Worm (Caenorhabditis elegans) whole organism, L1 larva: ENCODE data around the gene paic-1.

Experiments
- C16A3.4 ChIP-seq: fragments of 150-350 bp; optimal IDR thresholded peaks from 2 replicates; lab custom pipeline; 2014; ENCODE audit warnings: missing biosample characterization, missing genetic modification characterization
- C34B4.2 ChIP-seq: sonication (generic microtip); optimal IDR thresholded peaks from 2 replicates; lab custom pipeline; 2017; ENCODE audit warnings: mild to moderate bottlenecking, missing genetic modification characterization, missing compliant biosample characterization
- F16B12.6 ChIP-seq: fragments of 150-350 bp; optimal IDR thresholded peaks from 2 replicates; lab custom pipeline; 2014; ENCODE audit warnings: missing biosample characterization, missing genetic modification characterization
- alr-1 ChIP-seq: fragments of 200-800 bp; sonication (Bioruptor generic); optimal IDR thresholded peaks from 2 replicates; lab custom pipeline; 2018; ENCODE audit warnings: borderline replicate concordance, mild to moderate bottlenecking, missing genetic modification characterization, missing compliant biosample characterization
- aly-2 ChIP-seq: fragments of 150-350 bp; optimal IDR thresholded peaks from 2 replicates; lab custom pipeline; 2014; ENCODE audit warnings: missing biosample characterization, missing genetic modification characterization
- ama-1 ChIP-seq: fragments of 150-350 bp; optimal IDR thresholded peaks from 2 replicates; lab custom pipeline; 2014
- ceh-82 ChIP-seq, 3 experiments: fragments of 150-350 bp in 1 of 3; sonication (generic microtip) in 2 of 3; optimal IDR thresholded peaks; 2 replicates each; lab custom pipeline; 2014 to 2017; ENCODE audit warnings: missing biosample characterization in 3 of 3, missing genetic modification characterization in 3 of 3
- ceh-88 ChIP-seq: fragments of 200-800 bp; sonication (Bioruptor generic); IDR thresholded peaks from 2 replicates; pipeline ENCODE4 v1.3.6; 2022; ENCODE audit warnings: missing genetic modification characterization, missing compliant biosample characterization
- ceh-90 ChIP-seq: sonication (generic microtip); optimal IDR thresholded peaks from 2 replicates; lab custom pipeline; 2016; ENCODE audit warnings: missing genetic modification characterization, missing compliant biosample characterization
- ces-1 ChIP-seq: fragments of 150-350 bp; optimal IDR thresholded peaks from 2 replicates; lab custom pipeline; 2014; ENCODE audit warnings: missing biosample characterization, missing genetic modification reagents, missing genetic modification characterization
- dpl-1 ChIP-seq, 3 experiments: fragments of 150-350 bp in 2 of 3; sonication (generic microtip) in 1 of 3; optimal IDR thresholded peaks; 2 replicates each; lab custom pipeline; 2014 to 2017; ENCODE audit warnings: missing biosample characterization in 3 of 3, missing genetic modification characterization in 3 of 3, missing genetic modification reagents in 3 of 3
- efl-1 ChIP-seq, 4 experiments: fragments of 150-350 bp; optimal IDR thresholded peaks in 3 of 4; peaks in 1 of 4; 1 replicate in 1 of 4; 2 replicates in 3 of 4; lab custom pipeline; 2014; ENCODE audit warnings: missing biosample characterization in 2 of 4, missing genetic modification characterization in 2 of 4, missing genetic modification reagents in 2 of 4
- egl-13 ChIP-seq: sonication (generic microtip); optimal IDR thresholded peaks from 2 replicates; lab custom pipeline; 2016; ENCODE audit warnings: missing genotype, missing genetic modification reagents, missing genetic modification characterization, missing compliant biosample characterization
- fkh-10 ChIP-seq: sonication (generic microtip); optimal IDR thresholded peaks from 2 replicates; lab custom pipeline; 2017; ENCODE audit warnings: missing biosample characterization, missing genetic modification reagents, missing genetic modification characterization
- fkh-4 ChIP-seq: sonication (generic microtip); optimal IDR thresholded peaks from 2 replicates; lab custom pipeline; 2016; ENCODE audit warnings: missing compliant biosample characterization, missing genetic modification characterization, borderline replicate concordance
- fkh-8 ChIP-seq: sonication (generic microtip); optimal IDR thresholded peaks from 2 replicates; lab custom pipeline; 2016; ENCODE audit warnings: mild to moderate bottlenecking, missing genetic modification characterization, missing compliant biosample characterization
- fos-1 ChIP-seq: fragments of 150-350 bp; optimal IDR thresholded peaks from 2 replicates; lab custom pipeline; 2014; ENCODE audit warnings: missing biosample characterization, missing genetic modification characterization
- hlh-17 ChIP-seq: fragments of 200-800 bp; sonication (Bioruptor generic); optimal IDR thresholded peaks from 2 replicates; lab custom pipeline; 2018; ENCODE audit warnings: missing genetic modification characterization, mild to moderate bottlenecking, missing compliant biosample characterization, moderate library complexity, borderline replicate concordance
- irx-1 ChIP-seq: sonication (generic microtip); optimal IDR thresholded peaks from 2 replicates; lab custom pipeline; 2016; ENCODE audit warnings: missing genetic modification characterization, missing compliant biosample characterization
- isw-1 ChIP-seq: fragments of 200-800 bp; sonication (Bioruptor generic); IDR thresholded peaks from 2 replicates; pipeline ENCODE4 v1.3.6; 2022; ENCODE audit warnings: missing genetic modification characterization, missing compliant biosample characterization
- jun-1 ChIP-seq: fragments of 150-350 bp; optimal IDR thresholded peaks from 2 replicates; lab custom pipeline; 2014; ENCODE audit warnings: missing biosample characterization, missing genetic modification reagents, missing genetic modification characterization
- lin-14 ChIP-seq: fragments of 200-800 bp; sonication (Bioruptor generic); optimal IDR thresholded peaks from 2 replicates; lab custom pipeline; 2018; ENCODE audit warnings: mild to moderate bottlenecking, missing genetic modification characterization, moderate library complexity, missing compliant biosample characterization
- lin-39 ChIP-seq: fragments of 150-350 bp; optimal IDR thresholded peaks from 2 replicates; lab custom pipeline; 2014; ENCODE audit warnings: missing biosample characterization, missing genetic modification reagents, missing genetic modification characterization
- mab-9 ChIP-seq: fragments of 200-800 bp; sonication (Bioruptor generic); IDR thresholded peaks from 2 replicates; pipeline ENCODE4 v1.3.6; 2022; ENCODE audit warnings: missing genetic modification reagents, missing genetic modification characterization, missing compliant biosample characterization
- mdl-1 ChIP-seq, 2 experiments: fragments of 150-350 bp; optimal IDR thresholded peaks; 2 replicates each; lab custom pipeline; 2014 to 2017; ENCODE audit warnings: missing biosample characterization in 2 of 2, missing genetic modification characterization in 2 of 2, inconsistent platforms in 1 of 2
- mep-1 ChIP-seq: fragments of 150-350 bp; optimal IDR thresholded peaks from 2 replicates; lab custom pipeline; 2014; ENCODE audit warnings: missing biosample characterization, missing genetic modification characterization
- nhr-11 ChIP-seq: fragments of 150-350 bp; optimal IDR thresholded peaks from 2 replicates; lab custom pipeline; 2014; ENCODE audit warnings: missing biosample characterization, missing genetic modification characterization
- nhr-20 ChIP-seq: sonication (generic microtip); optimal IDR thresholded peaks from 2 replicates; lab custom pipeline; 2016; ENCODE audit warnings: mild to moderate bottlenecking, missing genetic modification characterization, missing compliant biosample characterization
- nhr-237 ChIP-seq: fragments of 150-350 bp; optimal IDR thresholded peaks from 2 replicates; lab custom pipeline; 2014; ENCODE audit warnings: missing biosample characterization, missing genetic modification characterization
- nhr-28 ChIP-seq: fragments of 150-350 bp; optimal IDR thresholded peaks from 2 replicates; lab custom pipeline; 2014; ENCODE audit warnings: missing biosample characterization, missing genetic modification characterization
- nhr-47 ChIP-seq: sonication (generic microtip); optimal IDR thresholded peaks from 2 replicates; lab custom pipeline; 2016; ENCODE audit warnings: mild to moderate bottlenecking, missing genetic modification characterization, moderate library complexity, missing compliant biosample characterization
- nhr-71 ChIP-seq: sonication (generic microtip); optimal IDR thresholded peaks from 2 replicates; lab custom pipeline; 2016; ENCODE audit warnings: mild to moderate bottlenecking, missing genetic modification characterization, moderate library complexity, missing compliant biosample characterization
- nhr-76 ChIP-seq: sonication (generic microtip); optimal IDR thresholded peaks from 2 replicates; lab custom pipeline; 2017; ENCODE audit warnings: missing biosample characterization, missing genetic modification characterization
- nhr-77 ChIP-seq: fragments of 150-350 bp; optimal IDR thresholded peaks from 2 replicates; lab custom pipeline; 2014; ENCODE audit warnings: missing biosample characterization, missing genetic modification characterization
- nhr-84 ChIP-seq: sonication (generic microtip); optimal IDR thresholded peaks from 2 replicates; lab custom pipeline; 2017; ENCODE audit warnings: missing biosample characterization, missing genetic modification characterization
- nhr-85 ChIP-seq: sonication (generic microtip); peaks from one replicate; lab custom pipeline; 2016; ENCODE audit warnings: missing genetic modification characterization, inconsistent platforms, missing compliant biosample characterization
- rnt-1 ChIP-seq: sonication (generic microtip); optimal IDR thresholded peaks from 2 replicates; lab custom pipeline; 2016; ENCODE audit warnings: mild to moderate bottlenecking, missing genetic modification characterization, moderate library complexity, missing compliant biosample characterization
- skn-1 ChIP-seq: fragments of 150-350 bp; optimal IDR thresholded peaks from 2 replicates; lab custom pipeline; 2014; ENCODE audit warnings: missing biosample characterization, missing genetic modification characterization
- snpc-4 ChIP-seq: fragments of 150-350 bp; optimal IDR thresholded peaks from 2 replicates; lab custom pipeline; 2014; ENCODE audit warnings: missing biosample characterization, missing genetic modification characterization
- snu-23 ChIP-seq: sonication (generic microtip); optimal IDR thresholded peaks from 2 replicates; lab custom pipeline; 2016; ENCODE audit warnings: missing genetic modification characterization, missing compliant biosample characterization
- sup-37 ChIP-seq: fragments of 200-800 bp; sonication (Bioruptor generic); optimal IDR thresholded peaks from 2 replicates; lab custom pipeline; 2018; ENCODE audit warnings: mild to moderate bottlenecking, missing genetic modification characterization, missing compliant biosample characterization
- swsn-7 ChIP-seq: sonication (generic microtip); optimal IDR thresholded peaks from 2 replicates; lab custom pipeline; 2016; ENCODE audit warnings: missing genetic modification characterization, missing compliant biosample characterization
- tbx-2 ChIP-seq: sonication (generic microtip); optimal IDR thresholded peaks from 2 replicates; lab custom pipeline; 2016; ENCODE audit warnings: missing genetic modification characterization, missing compliant biosample characterization
- tlp-1 ChIP-seq: fragments of 150-350 bp; optimal IDR thresholded peaks from 2 replicates; lab custom pipeline; 2014; ENCODE audit warnings: missing biosample characterization, missing genetic modification characterization
- unc-62 ChIP-seq: fragments of 150-350 bp; optimal IDR thresholded peaks from 2 replicates; lab custom pipeline; 2014; ENCODE audit warnings: missing biosample characterization, missing genetic modification reagents, missing genetic modification characterization
- unc-86 ChIP-seq: sonication (generic microtip); optimal IDR thresholded peaks from 2 replicates; lab custom pipeline; 2016; ENCODE audit warnings: missing genetic modification characterization, missing compliant biosample characterization
- xbp-1 ChIP-seq: sonication (generic microtip); optimal IDR thresholded peaks from 2 replicates; lab custom pipeline; 2016; ENCODE audit warnings: missing genetic modification characterization, missing compliant biosample characterization
- ztf-11 ChIP-seq, 2 experiments: sonication (generic microtip); optimal IDR thresholded peaks; 2 replicates each; lab custom pipeline; 2016 to 2017; ENCODE audit warnings: missing genetic modification characterization in 2 of 2, missing biosample characterization in 1 of 2, missing compliant biosample characterization in 1 of 2

paic-1 gene

DNA sequence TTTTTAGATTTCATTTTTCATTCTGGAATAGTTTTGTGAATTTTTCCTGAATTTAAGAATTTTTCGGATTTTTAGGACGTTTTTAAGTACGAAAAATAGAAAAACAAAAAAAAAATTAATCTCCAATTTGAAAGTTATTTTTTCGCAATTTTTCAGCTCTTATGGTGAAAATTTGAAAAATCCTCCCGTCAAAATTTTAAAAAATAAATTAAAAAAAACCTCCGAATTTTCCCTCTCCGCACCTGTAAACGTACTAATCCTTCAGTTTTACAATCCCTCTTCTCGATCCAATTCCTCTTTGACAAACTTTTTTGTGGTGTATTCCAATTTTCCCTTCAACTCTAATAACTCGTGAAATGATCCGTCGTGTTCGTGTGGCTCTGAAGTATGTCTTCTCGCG, 5.9 kb upstream of the paic-1 start, which contains the start of gene B0286.1:
B0286.1 (plus strand) TSS at position 301 of the 400 bp plus-strand sequence.
- no peak for TF ChIP-seq F16B12.6 (tag; lab: Kevin White, UChicago)
- TF ChIP-seq nhr-20 (tag; lab: Kevin White, UChicago), result no peak
- TF ChIP-seq C16A3.4 (tag; lab: Kevin White, UChicago), result no peak
- TF ChIP-seq hlh-17 (GFP tag; lab: Kevin White, UChicago), result no peak
- no peak for TF ChIP-seq sup-37 (GFP tag; lab: Kevin White, UChicago)
- no peak for TF ChIP-seq swsn-7 (tag; lab: Kevin White, UChicago)
- TF ChIP-seq unc-62 (GFP tag; lab: Kevin White, UChicago), result no peak
- no peak for TF ChIP-seq fkh-4
- no peak for TF ChIP-seq unc-86 (tag; lab: Kevin White, UChicago)
- TF ChIP-seq isw-1, result no peak
- TF ChIP-seq tlp-1, result no peak
- no peak for TF ChIP-seq fkh-10

ce11 chrII:4376295-4377172, 4.2 kb upstream of the paic-1 start, which contains the start of gene ntl-2:
Gene ntl-2 (minus strand): TSS chrII:4376465.
- TF ChIP-seq lin-14 (GFP tag; lab: Kevin White, UChicago) (peak; percentile 100), sup-37 (GFP tag; lab: Kevin White, UChicago) (peak; percentile 92), snu-23 (GFP tag; lab: Kevin White, UChicago) (peak; percentile 93), fkh-10 (peak; percentile 88), nhr-237 (peak; percentile 88), fkh-8 (tag; lab: Kevin White, UChicago) (peak; percentile 99), mep-1 (peak; percentile 96), efl-1 (optimal IDR thresholded peaks at IDR 0.05; lab: Kevin White, UChicago) (peak; percentile 89 to 94), efl-1 (GFP tag; optimal IDR thresholded peaks at IDR 0.05 in 1 of 2; lab: Kevin White, UChicago) (peak; percentile 76 to 98), nhr-85 (tag; lab: Kevin White, UChicago) (peak; percentile 97), nhr-20 (tag; lab: Kevin White, UChicago) (peak; percentile 95), nhr-28 (no peak), nhr-84 (tag; lab: Kevin White, UChicago) (no peak), xbp-1 (tag; lab: Kevin White, UChicago) (peak; percentile 86), mab-9 (GFP tag; lab: Robert Waterston, UW) (peak; percentile 90), ztf-11 (tag; optimal IDR thresholded peaks at IDR 0.05; lab: Kevin White, UChicago) (peak in 1 of 2 experiments; percentile 76), ama-1 (peak; percentile 16), aly-2 (tag; lab: Kevin White, UChicago) (peak; percentile 37), egl-13 (tag; lab: Kevin White, UChicago) (peak; percentile 87), jun-1 (peak; percentile 95), alr-1 (tag; lab: Kevin White, UChicago) (no peak), nhr-76 (tag; lab: Kevin White, UChicago) (no peak), rnt-1 (tag; lab: Kevin White, UChicago) (peak; percentile 96), lin-39 (tag; lab: Kevin White, UChicago) (peak; percentile 77), dpl-1 (GFP tag; optimal IDR thresholded peaks at IDR 0.05; lab: Kevin White, UChicago) (peak; percentile 82 to 85 (median 82)), skn-1 (tag; lab: Kevin White, UChicago) (peak; percentile 92), irx-1 (peak; percentile 88), nhr-47 (tag; lab: Kevin White, UChicago) (peak; percentile 97), nhr-11 (tag; lab: Kevin White, UChicago) (peak; percentile 79), snpc-4 (tag; lab: Kevin White, UChicago) (peak; percentile 88), isw-1 (peak; percentile 94), ceh-90 (tag; lab: Kevin White, UChicago) (peak; percentile 33), C16A3.4 (tag; lab: Kevin White, UChicago) (peak; percentile 89), tbx-2 (tag; lab: Kevin White, UChicago) (peak; percentile 93), ceh-88 (GFP tag; lab: Robert Waterston, UW) (peak; percentile 82), tlp-1 (no peak), nhr-77 (tag; lab: Kevin White, UChicago) (peak; percentile 97), nhr-71 (tag; lab: Kevin White, UChicago) (peak; percentile 98), ces-1 (no peak), mdl-1 (tag; optimal IDR thresholded peaks at IDR 0.05; lab: Kevin White, UChicago) (peak; percentile 60 to 96), swsn-7 (tag; lab: Kevin White, UChicago) (peak; percentile 95), C34B4.2 (tag; lab: Kevin White, UChicago) (peak; percentile 70), ceh-82 (tag; optimal IDR thresholded peaks at IDR 0.05; lab: Kevin White, UChicago) (peak; percentile 89 to 97 (median 91)), fos-1 (peak; percentile 86)
